Worm (Caenorhabditis elegans): ENCODE results near the gene mcm-3.

Gene mcm-3

ce11 chrV:15065068-15065744 is 5.8 kb upstream of the mcm-3 start, which contains the start of gene C25D7.9 (continued):
- no peak for TF ChIP-seq zfp-3 (GFP tag; conservative IDR thresholded peaks at IDR 0.05)
- no peak for TF ChIP-seq F37D6.2 (tag; optimal IDR thresholded peaks at IDR 0.05)
- no peak for TF ChIP-seq zag-1 (tag; optimal IDR thresholded peaks at IDR 0.05)
- TF ChIP-seq nhr-102 (tag; optimal IDR thresholded peaks at IDR 0.05) = no peak
- TF ChIP-seq F49E8.2 (tag; optimal IDR thresholded peaks at IDR 0.05; ENCODE audit: borderline replicate concordance) = no peak
- no peak for TF ChIP-seq tra-1 (GFP tag; IDR thresholded peaks at IDR 0.05)
- no peak for TF ChIP-seq ceh-62 (tag; optimal IDR thresholded peaks at IDR 0.05)
- TF ChIP-seq F26F4.8 (GFP tag; conservative IDR thresholded peaks at IDR 0.05) = no peak
- TF ChIP-seq lin-13 (GFP tag; optimal IDR thresholded peaks at IDR 0.05) = peak; percentile 10
- TF ChIP-seq lin-1 (GFP tag; IDR thresholded peaks at IDR 0.05) = no peak
- TF ChIP-seq nhr-111 (GFP tag; optimal IDR thresholded peaks at IDR 0.05) = no peak
- TF ChIP-seq mxl-2 (GFP tag; conservative IDR thresholded peaks at IDR 0.05) = no peak
- no peak for TF ChIP-seq ctbp-1 (GFP tag; IDR thresholded peaks at IDR 0.05)
- TF ChIP-seq ces-1 (GFP tag; optimal IDR thresholded peaks at IDR 0.05) = no peak
- no peak for TF ChIP-seq skn-1 (tag; optimal IDR thresholded peaks at IDR 0.05)
- no peak for TF ChIP-seq ceh-44 (GFP tag; IDR thresholded peaks at IDR 0.05)
- TF ChIP-seq mes-2 (tag; optimal IDR thresholded peaks at IDR 0.05; ENCODE audit: poor library complexity, severe bottlenecking) = peak; percentile 53
- TF ChIP-seq nhr-6 (tag; optimal IDR thresholded peaks at IDR 0.05) = peak; percentile 60
- TF ChIP-seq D1046.2 (GFP tag; IDR thresholded peaks at IDR 0.05) = no peak
- TF ChIP-seq nhr-11 (tag; optimal IDR thresholded peaks at IDR 0.05) = no peak
- TF ChIP-seq ZK546.5 (tag; optimal IDR thresholded peaks at IDR 0.05) = no peak
- no peak for TF ChIP-seq T20F7.1 (GFP tag; optimal IDR thresholded peaks at IDR 0.05)
- no peak for TF ChIP-seq unc-130 (GFP tag; optimal IDR thresholded peaks at IDR 0.05)
- TF ChIP-seq ztf-11 (tag; optimal IDR thresholded peaks at IDR 0.05) = no peak
- no peak for TF ChIP-seq zip-11 (GFP tag; IDR thresholded peaks at IDR 0.05)
- no peak for TF ChIP-seq Y48G9A.11 (GFP tag; IDR thresholded peaks at IDR 0.05)
- TF ChIP-seq ztf-7 (tag; optimal IDR thresholded peaks at IDR 0.05) = no peak
- no peak for TF ChIP-seq nhr-237 (tag; optimal IDR thresholded peaks at IDR 0.05)
- no peak for TF ChIP-seq unc-62 (GFP tag; optimal IDR thresholded peaks at IDR 0.05 in 1 of 2)
- no peak for TF ChIP-seq unc-62 (tag; optimal IDR thresholded peaks at IDR 0.05)
- no peak for TF ChIP-seq lir-3 (tag; optimal IDR thresholded peaks at IDR 0.05)
- peak; percentile 40; the same call in 1 of the 2 replicates for TF ChIP-seq hmg-1.1 (GFP tag; IDR thresholded peaks at IDR 0.05)
- no peak for TF ChIP-seq nhr-41 (GFP tag; IDR thresholded peaks at IDR 0.05)
- TF ChIP-seq mep-1 (tag; optimal IDR thresholded peaks at IDR 0.05) = peak; percentile 28
- no peak for TF ChIP-seq tag-97 (GFP tag; IDR thresholded peaks at IDR 0.05)
- no peak for TF ChIP-seq nhr-10 (tag; optimal IDR thresholded peaks at IDR 0.05)
- no peak for TF ChIP-seq aly-2 (tag; optimal IDR thresholded peaks at IDR 0.05)
- TF ChIP-seq jun-1 (tag; optimal IDR thresholded peaks at IDR 0.05) = no peak
- TF ChIP-seq pqm-1 (tag; optimal IDR thresholded peaks at IDR 0.05) = no peak
- no peak for TF ChIP-seq nhr-42 (GFP tag; IDR thresholded peaks at IDR 0.05)
- no peak for TF ChIP-seq aha-1 (tag)
- peak; percentile 49; the same call in 1 of the 2 replicates for TF ChIP-seq dmd-9 (GFP tag; IDR thresholded peaks at IDR 0.05)
- TF ChIP-seq attf-4 (tag; optimal IDR thresholded peaks at IDR 0.05) = no peak
- no peak for TF ChIP-seq ceh-82 (tag; optimal IDR thresholded peaks at IDR 0.05)
- TF ChIP-seq egl-43 (GFP tag; IDR thresholded peaks at IDR 0.05) = 0 out of 2 replicates have a peak, but pooled peaks have one; percentile 34
- TF ChIP-seq nhr-48 (tag; optimal IDR thresholded peaks at IDR 0.05) = no peak
- TF ChIP-seq pha-4 (GFP tag; IDR thresholded peaks at IDR 0.05) = no peak
- no peak for TF ChIP-seq pha-4 (tag; optimal IDR thresholded peaks at IDR 0.05)
- no peak for TF ChIP-seq madf-9 (GFP tag; conservative IDR thresholded peaks at IDR 0.05)
- TF ChIP-seq dpl-1 (GFP tag; optimal IDR thresholded peaks at IDR 0.05) = peak; percentile 31
- TF ChIP-seq sdz-12 (GFP tag; optimal IDR thresholded peaks at IDR 0.05) = no peak
- TF ChIP-seq daf-16 (GFP tag; optimal IDR thresholded peaks at IDR 0.05) = no peak
- TF ChIP-seq daf-16 (tag; optimal IDR thresholded peaks at IDR 0.05) = no peak

Data from whole organism, L4 larva.